Worm (Caenorhabditis elegans) whole organism, mixed stage, embryonic: ENCODE data around the gene Y22D7AR.2.
A peak's percentile ranks its signal among the peaks of the same experiment; 100 is the strongest.

Source experiments
- M03D4.4 ChIP-seq: sonication (generic microtip); optimal IDR thresholded peaks from 2 replicates; lab custom pipeline; 2017; ENCODE audit warnings: mild to moderate bottlenecking, missing genetic modification characterization, missing compliant biosample characterization
- bed-3 ChIP-seq: fragments of 200-800 bp; sonication (Bioruptor generic); optimal IDR thresholded peaks from 3 replicates; lab custom pipeline; 2018; ENCODE audit warnings: mild to moderate bottlenecking, missing genetic modification characterization, moderate library complexity, missing compliant biosample characterization
- blmp-1 ChIP-seq: fragments of 150-350 bp; optimal IDR thresholded peaks from 2 replicates; lab custom pipeline; 2014; ENCODE audit warnings: missing biosample characterization, missing genetic modification characterization
- ceh-39 ChIP-seq: fragments of 150-350 bp; optimal IDR thresholded peaks from 2 replicates; lab custom pipeline; 2014; ENCODE audit warnings: missing biosample characterization, missing genetic modification characterization
- ceh-83 ChIP-seq: fragments of 200-800 bp; sonication (Bioruptor generic); optimal IDR thresholded peaks from 2 replicates; lab custom pipeline; 2018; ENCODE audit warnings: mild to moderate bottlenecking, missing genetic modification characterization, missing compliant biosample characterization
- ces-1 ChIP-seq: fragments of 150-350 bp; optimal IDR thresholded peaks from 2 replicates; lab custom pipeline; 2014; ENCODE audit warnings: missing biosample characterization, missing genetic modification reagents, missing genetic modification characterization
- cnd-1 ChIP-seq: fragments of 200-800 bp; sonication (Bioruptor generic); optimal IDR thresholded peaks from 2 replicates; lab custom pipeline; 2018; ENCODE audit warnings: mild to moderate bottlenecking, missing genetic modification characterization, missing compliant biosample characterization
- drap-1 ChIP-seq: fragments of 200-800 bp; sonication (Bioruptor generic); optimal IDR thresholded peaks from 3 replicates; lab custom pipeline; 2018; ENCODE audit warnings: mild to moderate bottlenecking, missing genetic modification characterization, missing compliant biosample characterization
- elt-1 ChIP-seq: sonication (generic microtip); optimal IDR thresholded peaks from 2 replicates; lab custom pipeline; 2017; ENCODE audit warnings: missing genetic modification characterization, mild to moderate bottlenecking, missing compliant biosample characterization, antibody characterized with exemption, moderate library complexity, borderline replicate concordance; ENCODE audit not compliant: insufficient read depth
- elt-3 ChIP-seq: fragments of 150-350 bp; optimal IDR thresholded peaks from 2 replicates; lab custom pipeline; 2014; ENCODE audit warnings: missing biosample characterization, missing genetic modification characterization
- flh-1 ChIP-seq: fragments of 200-800 bp; sonication (Bioruptor generic); optimal IDR thresholded peaks from 2 replicates; lab custom pipeline; 2018; ENCODE audit warnings: mild to moderate bottlenecking, missing genetic modification characterization, moderate library complexity, missing compliant biosample characterization
- ham-2 ChIP-seq: fragments of 200-800 bp; sonication (Bioruptor generic); optimal IDR thresholded peaks from 2 replicates; lab custom pipeline; 2018; ENCODE audit warnings: mild to moderate bottlenecking, missing genetic modification characterization, missing compliant biosample characterization
- hlh-1 ChIP-seq: fragments of 150-350 bp; optimal IDR thresholded peaks from 2 replicates; lab custom pipeline; 2014; ENCODE audit warnings: missing biosample characterization, missing genetic modification reagents, missing genetic modification characterization
- lin-13 ChIP-seq: fragments of 150-350 bp; optimal IDR thresholded peaks from 2 replicates; lab custom pipeline; 2014; ENCODE audit warnings: missing biosample characterization, missing genetic modification characterization
- lin-32 ChIP-seq: fragments of 200-800 bp; sonication (Bioruptor generic); optimal IDR thresholded peaks from 2 replicates; lab custom pipeline; 2018; ENCODE audit warnings: mild to moderate bottlenecking, missing genetic modification characterization, missing compliant biosample characterization
- lsy-2 ChIP-seq: fragments of 150-350 bp; optimal IDR thresholded peaks from 2 replicates; lab custom pipeline; 2014; ENCODE audit warnings: missing biosample characterization, missing genetic modification characterization
- mep-1 ChIP-seq: fragments of 150-350 bp; optimal IDR thresholded peaks from 2 replicates; lab custom pipeline; 2017; ENCODE audit warnings: missing biosample characterization, missing genetic modification reagents, missing genetic modification characterization, inconsistent platforms
- mls-2 ChIP-seq: sonication (generic microtip); optimal IDR thresholded peaks from 2 replicates; lab custom pipeline; 2016; ENCODE audit warnings: mild to moderate bottlenecking, missing genetic modification characterization, moderate library complexity, missing compliant biosample characterization
- nhr-12 ChIP-seq: fragments of 150-350 bp; optimal IDR thresholded peaks from 2 replicates; lab custom pipeline; 2014; ENCODE audit warnings: missing biosample characterization, missing genetic modification characterization
- nhr-28 ChIP-seq: fragments of 150-350 bp; optimal IDR thresholded peaks from 2 replicates; lab custom pipeline; 2014; ENCODE audit warnings: missing biosample characterization, missing genetic modification characterization
- nhr-76 ChIP-seq: sonication (generic microtip); optimal IDR thresholded peaks from 2 replicates; lab custom pipeline; 2017; ENCODE audit warnings: missing biosample characterization, missing genetic modification characterization
- pha-4 ChIP-seq: fragments of 150-350 bp; optimal IDR thresholded peaks from 2 replicates; lab custom pipeline; 2018; ENCODE audit warnings: missing biosample characterization, missing genetic modification reagents, missing genetic modification characterization
- sem-2 ChIP-seq: fragments of 200-800 bp; sonication (Bioruptor generic); optimal IDR thresholded peaks from 2 replicates; lab custom pipeline; 2018; ENCODE audit warnings: mild to moderate bottlenecking, missing genetic modification characterization, missing compliant biosample characterization
- snpc-4 ChIP-seq: fragments of 150-350 bp; optimal IDR thresholded peaks from 2 replicates; lab custom pipeline; 2014; ENCODE audit warnings: missing biosample characterization, missing genetic modification characterization
- tbx-8 ChIP-seq: fragments of 200-800 bp; sonication (Bioruptor generic); optimal IDR thresholded peaks from 2 replicates; lab custom pipeline; 2018; ENCODE audit warnings: mild to moderate bottlenecking, missing genetic modification characterization, moderate library complexity, missing compliant biosample characterization
- unc-120 ChIP-seq: sonication (generic microtip); optimal IDR thresholded peaks from 2 replicates; lab custom pipeline; 2017; ENCODE audit warnings: missing genetic modification characterization, missing compliant biosample characterization; ENCODE audit not compliant: poor library complexity, severe bottlenecking
- unc-39 ChIP-seq: fragments of 150-350 bp; optimal IDR thresholded peaks from 2 replicates; lab custom pipeline; 2014; ENCODE audit warnings: missing biosample characterization, missing genetic modification characterization
- unc-62 ChIP-seq: fragments of 150-350 bp; optimal IDR thresholded peaks from 2 replicates; lab custom pipeline; 2014; ENCODE audit warnings: missing biosample characterization, missing genetic modification reagents, missing genetic modification characterization
- zip-8 ChIP-seq: fragments of 150-350 bp; optimal IDR thresholded peaks from 2 replicates; lab custom pipeline; 2014; ENCODE audit warnings: missing biosample characterization, missing genetic modification characterization

Gene Y22D7AR.2

ce11 chrIII:1695006-1695405 lies 10.7 kb upstream of the Y22D7AR.2 start, which contains the start of gene srd-64:
TSS of gene srd-64 (minus strand) at chrIII:1695106.
- TF ChIP-seq ceh-39 (tag; lab: Kevin White, UChicago) (no peak), drap-1 (GFP tag; lab: Kevin White, UChicago) (no peak), mls-2 (no peak), M03D4.4 (tag; lab: Kevin White, UChicago) (no peak), tbx-8 (GFP tag; lab: Kevin White, UChicago) (no peak), elt-1 (tag; lab: Kevin White, UChicago) (no peak), zip-8 (tag; lab: Kevin White, UChicago) (no peak), lin-13 (tag; lab: Kevin White, UChicago) (no peak), snpc-4 (no peak), nhr-28 (tag; lab: Kevin White, UChicago) (no peak), blmp-1 (tag; lab: Kevin White, UChicago) (no peak), flh-1 (GFP tag; lab: Kevin White, UChicago) (no peak), unc-120 (tag; lab: Kevin White, UChicago) (no peak), cnd-1 (tag; lab: Kevin White, UChicago) (no peak), bed-3 (GFP tag; lab: Kevin White, UChicago) (no peak), ceh-83 (GFP tag; lab: Kevin White, UChicago) (no peak), elt-3 (tag; lab: Kevin White, UChicago) (no peak), sem-2 (GFP tag; lab: Kevin White, UChicago) (no peak), unc-62 (GFP tag; lab: Kevin White, UChicago) (no peak)
- TF ChIP-seq, all 35 proteins: peak for 0

ce11 chrIII:1698842-1699241 lies 6.9 kb upstream of the Y22D7AR.2 start, which contains the start of gene fbxa-74:
TSS of gene fbxa-74 (minus strand) at chrIII:1698986.
- TF ChIP-seq nhr-12, result no peak
- TF ChIP-seq nhr-28 (tag; lab: Kevin White, UChicago), result no peak
- no peak for TF ChIP-seq unc-39 (tag; lab: Kevin White, UChicago)
- no peak for TF ChIP-seq pha-4 (tag; lab: Kevin White, UChicago)
- no peak for TF ChIP-seq ham-2 (GFP tag; lab: Kevin White, UChicago)
- TF ChIP-seq unc-62 (GFP tag; lab: Kevin White, UChicago), result no peak
- TF ChIP-seq hlh-1 (tag; lab: Kevin White, UChicago), result no peak

ce11 chrIII:1702337-1702736 lies 3.4 kb upstream of the Y22D7AR.2 start, which contains the start of gene spex-3:
TSS of gene spex-3 (minus strand) at chrIII:1702437.
- TF ChIP-seq sem-2 (GFP tag; lab: Kevin White, UChicago) (no peak), unc-62 (GFP tag; lab: Kevin White, UChicago) (no peak), ceh-39 (tag; lab: Kevin White, UChicago) (no peak), mls-2 (no peak), ham-2 (GFP tag; lab: Kevin White, UChicago) (no peak), cnd-1 (tag; lab: Kevin White, UChicago) (no peak), zip-8 (tag; lab: Kevin White, UChicago) (no peak), drap-1 (GFP tag; lab: Kevin White, UChicago) (no peak), unc-39 (tag; lab: Kevin White, UChicago) (no peak), ces-1 (GFP tag; lab: Kevin White, UChicago) (no peak)
- TF ChIP-seq, all 35 proteins: peak for 0

- TF ChIP-seq ham-2 (GFP tag; lab: Kevin White, UChicago), result peak; percentile 4
- no peak for TF ChIP-seq unc-120 (tag; lab: Kevin White, UChicago)
Measured at ce11 chrIII:1704020-1704419, 1.7 kb upstream of the Y22D7AR.2 start.

- no peak for TF ChIP-seq ham-2 (GFP tag; lab: Kevin White, UChicago)
- no peak for TF ChIP-seq hlh-1 (tag; lab: Kevin White, UChicago)
- TF ChIP-seq sem-2 (GFP tag; lab: Kevin White, UChicago), result no peak
- TF ChIP-seq pha-4 (tag; lab: Kevin White, UChicago), result no peak
- TF ChIP-seq lin-32 (GFP tag; lab: Kevin White, UChicago), result no peak
Measured at ce11 chrIII:1705331-1705730, 415 bp upstream of the Y22D7AR.2 start.

ce11 chrIII:1713991-1714611 lies 8.4 kb downstream of the Y22D7AR.2 start:
- TF ChIP-seq snpc-4, result no peak
- TF ChIP-seq nhr-76 (tag; lab: Kevin White, UChicago), result no peak
- TF ChIP-seq lsy-2 (tag; lab: Kevin White, UChicago), result no peak
- TF ChIP-seq mep-1 (tag; lab: Kevin White, UChicago), result no peak
- TF ChIP-seq sem-2 (GFP tag; lab: Kevin White, UChicago), result no peak
- TF ChIP-seq cnd-1 (tag; lab: Kevin White, UChicago), result no peak
- no peak for TF ChIP-seq ces-1 (GFP tag; lab: Kevin White, UChicago)
- no peak for TF ChIP-seq pha-4 (tag; lab: Kevin White, UChicago)
- TF ChIP-seq, all 35 proteins: peak for 0
